Worm (Caenorhabditis elegans) whole organism, young adult: ENCODE data around the gene F08F3.10.

Experiments
- B0336.3 ChIP-seq: fragments of 200-800 bp; sonication (Bioruptor generic); IDR thresholded peaks from 2 replicates; pipeline ENCODE4 v1.3.6; 2022; ENCODE audit warnings: missing genetic modification characterization, missing compliant biosample characterization
- C06A6.2 ChIP-seq: fragments of 200-800 bp; sonication (Bioruptor generic); conservative IDR thresholded peaks from 2 replicates; pipeline ENCODE4 v1.3.6; 2022; ENCODE audit warnings: missing genetic modification characterization, missing compliant biosample characterization
- C17E4.6 ChIP-seq: fragments of 200-800 bp; sonication (Bioruptor generic); IDR thresholded peaks from 2 replicates; pipeline ENCODE4 v1.3.6; 2022; ENCODE audit warnings: missing genetic modification reagents, missing genetic modification characterization, missing compliant biosample characterization
- F10E7.11 ChIP-seq: sonication (generic microtip); optimal IDR thresholded peaks from 2 replicates; lab custom pipeline; 2017; ENCODE audit warnings: mild to moderate bottlenecking, missing genetic modification characterization, moderate library complexity, missing compliant biosample characterization
- F33H1.4 ChIP-seq: fragments of 200-800 bp; sonication (Bioruptor generic); IDR thresholded peaks from 2 replicates; pipeline ENCODE4 v1.3.6; 2022; ENCODE audit warnings: missing genetic modification reagents, missing genetic modification characterization, missing compliant biosample characterization
- K11D2.4 ChIP-seq: fragments of 200-800 bp; sonication (Bioruptor generic); IDR thresholded peaks from 2 replicates; pipeline ENCODE4 v1.3.6; 2022; ENCODE audit warnings: missing genetic modification reagents, missing genetic modification characterization, missing compliant biosample characterization
- K12H6.12 ChIP-seq: fragments of 200-800 bp; sonication (Bioruptor generic); optimal IDR thresholded peaks from 2 replicates; lab custom pipeline; 2018; ENCODE audit warnings: mild to moderate bottlenecking, missing genetic modification characterization, missing compliant biosample characterization
- Y67H2A.10 ChIP-seq: fragments of 200-800 bp; sonication (Bioruptor generic); conservative IDR thresholded peaks from 2 replicates; pipeline ENCODE4 v1.3.6; 2022; ENCODE audit warnings: missing genetic modification reagents, missing genetic modification characterization, missing compliant biosample characterization
- Y95B8A.8 ChIP-seq: fragments of 200-800 bp; sonication (Bioruptor generic); IDR thresholded peaks from 2 replicates; pipeline ENCODE4 v1.3.6; 2022; ENCODE audit warnings: missing genetic modification reagents, missing genetic modification characterization, missing compliant biosample characterization
- ama-1 ChIP-seq, 3 experiments: fragments of 150-350 bp in 1 of 3; sonication (generic microtip) in 2 of 3; optimal IDR thresholded peaks; 2 replicates each; lab custom pipeline; 2014 to 2018; ENCODE audit warnings: missing biosample characterization in 2 of 3, missing genetic modification characterization in 2 of 3, missing genetic modification reagents in 2 of 3
- aptf-3 ChIP-seq: fragments of 200-800 bp; sonication (Bioruptor generic); IDR thresholded peaks from 2 replicates; pipeline ENCODE4 v1.3.6; 2022; ENCODE audit warnings: missing genetic modification characterization, missing compliant biosample characterization
- atf-7 ChIP-seq: sonication (generic microtip); optimal IDR thresholded peaks from 2 replicates; lab custom pipeline; 2017; ENCODE audit warnings: mild to moderate bottlenecking, missing genetic modification characterization, missing compliant biosample characterization
- athp-1 ChIP-seq: sonication (generic microtip); optimal IDR thresholded peaks from 2 replicates; lab custom pipeline; 2017; ENCODE audit warnings: mild to moderate bottlenecking, missing genetic modification characterization, missing compliant biosample characterization
- bed-1 ChIP-seq: fragments of 200-800 bp; sonication (Bioruptor generic); IDR thresholded peaks from 2 replicates; pipeline ENCODE4 v1.3.6; 2022; ENCODE audit warnings: missing genetic modification reagents, missing genetic modification characterization, missing compliant biosample characterization
- cebp-1 ChIP-seq, 2 experiments: fragments of 200-800 bp in 1 of 2; sonication (Bioruptor generic) in 1 of 2; sonication (generic microtip) in 1 of 2; IDR thresholded peaks in 1 of 2; optimal IDR thresholded peaks in 1 of 2; 2 replicates each; pipeline versions ENCODE4 v1.3.6 to Lab custom; 2017 to 2022; ENCODE audit warnings: missing compliant biosample characterization in 2 of 2, missing genetic modification characterization in 2 of 2, mild to moderate bottlenecking in 1 of 2, missing genetic modification reagents in 1 of 2, moderate library complexity in 1 of 2
- ceh-27 ChIP-seq: fragments of 200-800 bp; sonication (Bioruptor generic); optimal IDR thresholded peaks from 2 replicates; lab custom pipeline; 2018; ENCODE audit warnings: mild to moderate bottlenecking, missing genetic modification characterization, moderate library complexity, missing compliant biosample characterization
- ceh-40 ChIP-seq: fragments of 200-800 bp; sonication (Bioruptor generic); IDR thresholded peaks from 2 replicates; pipeline ENCODE4 v1.3.6; 2022; ENCODE audit warnings: missing genetic modification characterization, missing compliant biosample characterization
- ceh-58 ChIP-seq: fragments of 200-800 bp; sonication (Bioruptor generic); IDR thresholded peaks from 2 replicates; pipeline ENCODE4 v1.3.6; 2022; ENCODE audit warnings: missing genetic modification characterization, missing compliant biosample characterization
- ceh-91 ChIP-seq: fragments of 200-800 bp; sonication (Bioruptor generic); IDR thresholded peaks from 2 replicates; pipeline ENCODE4 v1.3.6; 2022; ENCODE audit warnings: missing genetic modification reagents, missing genetic modification characterization, missing compliant biosample characterization
- chd-7 ChIP-seq: sonication (generic microtip); optimal IDR thresholded peaks from 2 replicates; lab custom pipeline; 2016; ENCODE audit warnings: mild to moderate bottlenecking, missing genetic modification characterization, moderate library complexity, missing compliant biosample characterization
- dox-1 ChIP-seq: fragments of 200-800 bp; sonication (Bioruptor generic); IDR thresholded peaks from 2 replicates; pipeline ENCODE4 v1.3.6; 2022; ENCODE audit warnings: missing genetic modification reagents, missing genetic modification characterization, missing compliant biosample characterization
- hmg-1.2 ChIP-seq: fragments of 200-800 bp; sonication (Bioruptor generic); IDR thresholded peaks from 2 replicates; pipeline ENCODE4 v1.3.6; 2022; ENCODE audit warnings: missing genetic modification reagents, missing genetic modification characterization, missing compliant biosample characterization
- hmg-20 ChIP-seq: fragments of 200-800 bp; sonication (Bioruptor generic); IDR thresholded peaks from 2 replicates; pipeline ENCODE4 v1.3.6; 2022; ENCODE audit warnings: missing genetic modification reagents, missing genetic modification characterization, missing compliant biosample characterization
- hrde-1 ChIP-seq: sonication (generic microtip); optimal IDR thresholded peaks from 2 replicates; lab custom pipeline; 2016; ENCODE audit warnings: missing genetic modification characterization, mild to moderate bottlenecking, missing compliant biosample characterization, moderate library complexity, missing genotype, missing genetic modification reagents, borderline replicate concordance
- lag-1 ChIP-seq: fragments of 200-800 bp; sonication (Bioruptor generic); IDR thresholded peaks from 2 replicates; pipeline ENCODE4 v1.3.6; 2022; ENCODE audit warnings: missing genetic modification reagents, missing genetic modification characterization, missing compliant biosample characterization
- lin-26 ChIP-seq: fragments of 200-800 bp; sonication (Bioruptor generic); IDR thresholded peaks from 2 replicates; pipeline ENCODE4 v1.3.6; 2022; ENCODE audit warnings: missing genetic modification reagents, missing genetic modification characterization, missing compliant biosample characterization
- lin-40 ChIP-seq: sonication (generic microtip); optimal IDR thresholded peaks from 2 replicates; lab custom pipeline; 2016; ENCODE audit warnings: missing genetic modification characterization, mild to moderate bottlenecking, missing compliant biosample characterization, missing genotype, missing genetic modification reagents
- lsl-1 ChIP-seq: fragments of 200-800 bp; sonication (Bioruptor generic); optimal IDR thresholded peaks from 2 replicates; lab custom pipeline; 2018; ENCODE audit warnings: mild to moderate bottlenecking, missing genetic modification characterization, moderate library complexity, missing compliant biosample characterization
- lsy-27 ChIP-seq: sonication (generic microtip); optimal IDR thresholded peaks from 2 replicates; lab custom pipeline; 2017; ENCODE audit warnings: missing genetic modification characterization, mild to moderate bottlenecking, missing compliant biosample characterization, antibody characterized with exemption, missing genotype, borderline replicate concordance; ENCODE audit not compliant: insufficient read depth
- madf-6 ChIP-seq: fragments of 200-800 bp; sonication (Bioruptor generic); IDR thresholded peaks from 2 replicates; pipeline ENCODE4 v1.3.6; 2022; ENCODE audit warnings: missing genetic modification reagents, missing genetic modification characterization, missing compliant biosample characterization
- nfya-2 ChIP-seq: fragments of 200-800 bp; sonication (Bioruptor generic); IDR thresholded peaks from 2 replicates; pipeline ENCODE4 v1.3.6; 2022; ENCODE audit warnings: missing genetic modification reagents, missing genetic modification characterization, missing compliant biosample characterization
- nfyb-1 ChIP-seq: fragments of 200-800 bp; sonication (Bioruptor generic); IDR thresholded peaks from 2 replicates; pipeline ENCODE4 v1.3.6; 2022; ENCODE audit warnings: missing genetic modification reagents, missing genetic modification characterization, missing compliant biosample characterization
- nhr-80 ChIP-seq: sonication (generic microtip); optimal IDR thresholded peaks from 2 replicates; lab custom pipeline; 2016; ENCODE audit warnings: missing genetic modification characterization, missing compliant biosample characterization
- nhr-90 ChIP-seq: sonication (generic microtip); optimal IDR thresholded peaks from 2 replicates; lab custom pipeline; 2016; ENCODE audit warnings: missing genotype, mild to moderate bottlenecking, missing genetic modification characterization, missing compliant biosample characterization
- pbrm-1 ChIP-seq: fragments of 200-800 bp; sonication (Bioruptor generic); IDR thresholded peaks from 2 replicates; pipeline ENCODE4 v1.3.6; 2022; ENCODE audit warnings: missing genetic modification reagents, missing genetic modification characterization, missing compliant biosample characterization
- pha-4 ChIP-seq: fragments of 150-350 bp; sonication (generic microtip); optimal IDR thresholded peaks from 2 replicates; lab custom pipeline; 2014; ENCODE audit warnings: missing biosample characterization, missing genetic modification reagents, missing genetic modification characterization
- sea-2 ChIP-seq: fragments of 200-800 bp; sonication (Bioruptor generic); IDR thresholded peaks from 2 replicates; pipeline ENCODE4 v1.3.6; 2022; ENCODE audit warnings: missing genetic modification characterization, missing compliant biosample characterization
- snpc-3.4 ChIP-seq: sonication (generic microtip); optimal IDR thresholded peaks from 2 replicates; lab custom pipeline; 2017; ENCODE audit warnings: missing genetic modification characterization, mild to moderate bottlenecking, missing compliant biosample characterization, antibody characterized with exemption, moderate library complexity, missing genotype, missing genetic modification reagents
- somi-1 ChIP-seq: fragments of 200-800 bp; sonication (Bioruptor generic); optimal IDR thresholded peaks from 2 replicates; lab custom pipeline; 2018; ENCODE audit warnings: mild to moderate bottlenecking, missing genetic modification characterization, missing compliant biosample characterization
- sptf-2 ChIP-seq: fragments of 200-800 bp; sonication (Bioruptor generic); optimal IDR thresholded peaks from 2 replicates; lab custom pipeline; 2018; ENCODE audit warnings: mild to moderate bottlenecking, missing genetic modification characterization, missing compliant biosample characterization
- unc-130 ChIP-seq: sonication (generic microtip); optimal IDR thresholded peaks from 2 replicates; lab custom pipeline; 2016; ENCODE audit warnings: missing genetic modification reagents, missing genetic modification characterization, missing compliant biosample characterization
- unc-62 ChIP-seq: fragments of 150-350 bp; optimal IDR thresholded peaks from 2 replicates; lab custom pipeline; 2014; ENCODE audit warnings: missing biosample characterization, missing genetic modification reagents, missing genetic modification characterization
- xnd-1 ChIP-seq: sonication (generic microtip); optimal IDR thresholded peaks from 2 replicates; lab custom pipeline; 2016; ENCODE audit warnings: missing genotype, missing genetic modification reagents, missing genetic modification characterization, missing compliant biosample characterization
- zim-3 ChIP-seq: sonication (generic microtip); optimal IDR thresholded peaks from 2 replicates; lab custom pipeline; 2017; ENCODE audit warnings: mild to moderate bottlenecking, missing genetic modification characterization, moderate library complexity, missing compliant biosample characterization
- ztf-26 ChIP-seq: sonication (generic microtip); optimal IDR thresholded peaks from 2 replicates; lab custom pipeline; 2017; ENCODE audit warnings: missing genetic modification characterization, missing compliant biosample characterization

F08F3.10 gene

ce11 chrV:5408223-5408622 lies 4.9 kb upstream of the F08F3.10 start, which contains the start of gene C25A6.1 (continued):
- no peak for TF ChIP-seq pbrm-1 (GFP tag; lab: Robert Waterston, UW)

DNA sequence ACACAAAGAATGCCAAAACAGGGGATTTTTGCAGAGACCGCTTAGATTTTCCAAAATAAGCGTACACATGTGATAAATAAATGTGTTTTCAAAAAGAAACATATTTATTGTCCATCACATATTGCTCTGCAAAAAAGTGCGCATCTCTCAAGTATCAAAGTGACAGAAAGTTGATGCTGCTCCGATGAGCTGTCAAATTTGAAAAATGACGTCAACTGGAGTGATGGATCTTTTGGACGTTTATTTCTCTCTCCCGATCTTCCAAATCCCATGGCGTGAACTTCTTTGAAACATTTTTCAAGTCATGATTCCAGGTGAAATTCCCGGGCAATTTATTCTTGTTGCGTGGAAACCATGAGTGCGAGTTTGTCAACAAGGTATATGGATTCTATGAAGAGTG lies 4.2 kb upstream of the F08F3.10 start:
- TF ChIP-seq K12H6.12 (tag; lab: Kevin White, UChicago) (peak; percentile 10), hmg-1.2 (GFP tag; lab: Robert Waterston, UW) (no peak)

DNA sequence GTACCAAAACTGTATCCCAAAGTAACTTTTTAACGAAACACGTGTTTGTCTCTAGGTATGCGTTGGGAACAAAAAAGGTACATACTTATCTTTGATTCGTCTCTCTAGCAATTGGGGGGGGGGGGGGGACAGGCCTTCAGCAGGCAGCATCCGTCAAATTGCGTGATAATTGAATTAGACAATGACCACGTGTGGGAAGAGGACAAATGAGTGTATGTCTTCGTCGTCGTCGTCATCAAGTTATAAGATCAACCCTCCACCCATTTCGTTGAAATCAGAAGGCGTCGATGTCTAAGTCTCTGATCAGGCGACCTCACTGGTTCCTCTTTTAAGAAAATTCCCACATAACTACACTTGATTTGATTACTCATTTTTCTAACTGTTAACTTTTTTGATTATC lies 2.5 kb upstream of the F08F3.10 start, which contains the start of gene F08F3.4:
Gene F08F3.4, plus strand, starts transcription at position 277 of the 400 bp plus-strand sequence.
- TF ChIP-seq sea-2: no peak
- TF ChIP-seq lag-1: no peak
- no peak for TF ChIP-seq pha-4 (tag; lab: Kevin White, UChicago)
- TF ChIP-seq hmg-20: no peak
- no peak for TF ChIP-seq ceh-58 (GFP tag; lab: Robert Waterston, UW)
- TF ChIP-seq C17E4.6: no peak
- no peak for TF ChIP-seq unc-62
- no peak for TF ChIP-seq lsl-1 (GFP tag; lab: Kevin White, UChicago)
- TF ChIP-seq dox-1 (GFP tag; lab: Robert Waterston, UW): no peak
- TF ChIP-seq F10E7.11 (tag; lab: Kevin White, UChicago): no peak
- TF ChIP-seq unc-130: no peak
- no peak for TF ChIP-seq madf-6 (GFP tag; lab: Robert Waterston, UW)
- no peak for TF ChIP-seq F33H1.4 (GFP tag; lab: Robert Waterston, UW)
- TF ChIP-seq lsy-27 (tag; lab: Kevin White, UChicago): no peak
- TF ChIP-seq sptf-2: no peak
- peak; percentile 17 for TF ChIP-seq chd-7 (tag; lab: Kevin White, UChicago)
- TF ChIP-seq hrde-1 (tag; lab: Kevin White, UChicago): no peak
- TF ChIP-seq nhr-90 (tag; lab: Kevin White, UChicago): no peak
- TF ChIP-seq ztf-26 (tag; lab: Kevin White, UChicago): peak; percentile 93
- no peak for TF ChIP-seq snpc-3.4
- no peak for TF ChIP-seq xnd-1
- peak; percentile 5 for TF ChIP-seq atf-7 (tag; lab: Kevin White, UChicago)
- TF ChIP-seq athp-1 (tag; lab: Kevin White, UChicago): no peak
- TF ChIP-seq C06A6.2 (GFP tag; lab: Robert Waterston, UW): peak; percentile 51; the same call in 1 of the 2 replicates
- no peak for TF ChIP-seq ceh-91 (GFP tag; lab: Robert Waterston, UW)
- peak; percentile 46; the same call in 1 of the 2 replicates for TF ChIP-seq nfyb-1 (GFP tag; lab: Robert Waterston, UW)
- TF ChIP-seq nfya-2 (GFP tag; lab: Robert Waterston, UW): no peak
- no peak for TF ChIP-seq ceh-40 (GFP tag; lab: Robert Waterston, UW)
- no peak for TF ChIP-seq Y67H2A.10 (GFP tag; lab: Robert Waterston, UW)
- peak; percentile 91 for TF ChIP-seq somi-1 (GFP tag; lab: Kevin White, UChicago)
- no peak for TF ChIP-seq cebp-1 (GFP tag; IDR thresholded peaks at IDR 0.05; lab: Robert Waterston, UW)
- peak; percentile 35 for TF ChIP-seq cebp-1 (tag; optimal IDR thresholded peaks at IDR 0.05; lab: Kevin White, UChicago)
- TF ChIP-seq nhr-80 (tag; lab: Kevin White, UChicago): no peak
- no peak for TF ChIP-seq ceh-27 (GFP tag; lab: Kevin White, UChicago)
- TF ChIP-seq lin-26 (GFP tag; lab: Robert Waterston, UW): peak; percentile 55; the same call in 1 of the 2 replicates
- TF ChIP-seq aptf-3 (GFP tag; lab: Robert Waterston, UW): no peak
- TF ChIP-seq lin-40 (tag; lab: Kevin White, UChicago): peak; percentile 25
- no peak for TF ChIP-seq Y95B8A.8 (GFP tag; lab: Robert Waterston, UW)
- TF ChIP-seq ama-1 (optimal IDR thresholded peaks at IDR 0.05; lab: Kevin White, UChicago): no peak
- no peak for TF ChIP-seq ama-1 (GFP tag; optimal IDR thresholded peaks at IDR 0.05; lab: Kevin White, UChicago)
- TF ChIP-seq K11D2.4 (GFP tag; lab: Robert Waterston, UW): 0 out of 2 replicates have a peak, but pooled peaks have one; percentile 37
- TF ChIP-seq bed-1 (GFP tag; lab: Robert Waterston, UW): no peak
- no peak for TF ChIP-seq zim-3 (tag; lab: Kevin White, UChicago)
- TF ChIP-seq B0336.3: 0 out of 2 replicates have a peak, but pooled peaks have one; percentile 20
